Worm (Caenorhabditis elegans): ENCODE measurements around the gene spp-9.
A peak's percentile ranks its signal among the peaks of the same experiment; 100 is the strongest.

The spp-9 gene

DNA sequence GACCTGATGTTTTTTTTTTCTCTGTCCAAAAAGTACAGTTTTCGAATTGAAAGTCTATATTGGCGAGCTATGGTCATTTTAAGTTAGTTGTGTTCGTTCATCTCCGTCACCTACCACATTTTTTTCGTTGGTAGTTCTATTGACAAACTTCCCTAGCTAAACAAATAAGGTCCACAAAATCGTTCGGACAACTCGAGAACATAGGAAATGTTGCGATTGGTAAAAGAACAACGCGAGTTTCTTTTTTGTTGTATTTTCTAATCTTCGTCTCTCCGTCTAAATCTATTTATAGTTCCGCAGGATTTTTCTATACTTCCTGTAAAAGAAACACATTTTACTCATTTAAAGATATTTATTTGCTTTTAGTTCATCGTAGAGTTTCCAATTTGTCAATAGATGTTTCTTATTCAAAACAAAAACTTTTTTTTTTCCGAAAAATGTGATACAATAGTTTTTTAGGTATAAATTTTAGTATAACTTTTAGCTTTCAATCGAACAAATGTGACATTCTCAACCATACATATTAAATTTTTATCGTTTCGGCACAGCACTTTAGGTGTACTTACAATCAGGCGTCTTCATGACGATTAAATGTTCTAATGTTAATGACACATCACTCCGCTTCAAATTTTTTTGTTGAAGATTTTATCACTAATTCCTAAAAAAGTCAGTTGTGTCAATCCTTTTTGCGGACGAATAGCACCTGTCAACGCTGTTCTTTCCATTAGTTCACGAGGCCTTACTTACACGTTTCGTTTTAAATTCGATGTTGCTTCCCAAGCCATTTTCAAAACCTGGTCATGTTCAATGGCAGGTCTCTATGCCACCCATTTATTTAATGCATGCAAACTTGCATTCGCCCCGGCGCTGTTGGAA, 20.9 kb upstream of the spp-9 start:
- TF ChIP-seq sup-37 (GFP tag; optimal IDR thresholded peaks at IDR 0.05) (no peak), efl-1 (optimal IDR thresholded peaks at IDR 0.05) (no peak), efl-1 (GFP tag; optimal IDR thresholded peaks at IDR 0.05 in 1 of 2) (peak in 1 of 2 experiments; percentile 59)

DNA sequence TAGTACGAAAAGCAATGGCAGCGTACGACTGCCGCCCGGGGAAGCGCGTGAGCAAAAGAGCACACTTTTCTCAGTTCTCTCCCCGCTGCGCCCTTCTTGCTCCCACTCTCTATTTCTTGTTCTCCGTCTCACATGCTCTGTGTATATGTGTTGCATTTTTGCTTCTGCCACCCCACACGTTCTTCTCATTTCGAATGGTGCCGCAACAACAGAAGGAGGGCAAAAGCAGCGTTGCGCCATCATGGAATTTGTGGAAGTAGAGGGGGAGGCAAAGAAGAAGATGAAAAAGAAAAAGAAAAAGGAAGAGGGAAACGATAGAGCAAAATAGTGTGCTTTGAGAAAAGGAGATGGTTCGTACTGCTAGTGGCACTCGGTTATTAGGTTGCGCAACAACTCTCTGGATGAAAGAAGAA, 20.3 kb upstream of the spp-9 start:
- TF ChIP-seq mep-1 (tag; optimal IDR thresholded peaks at IDR 0.05) (peak; percentile 81), Y116A8C.19 (tag; optimal IDR thresholded peaks at IDR 0.05; ENCODE audit: borderline replicate concordance) (no peak), lin-14 (GFP tag; optimal IDR thresholded peaks at IDR 0.05) (peak; percentile 99), unc-62 (GFP tag; optimal IDR thresholded peaks at IDR 0.05) (no peak), efl-3 (GFP tag; optimal IDR thresholded peaks at IDR 0.05) (no peak), hpl-2 (GFP tag; optimal IDR thresholded peaks at IDR 0.05) (no peak), aha-1 (tag; optimal IDR thresholded peaks at IDR 0.05) (no peak), nhr-12 (tag; optimal IDR thresholded peaks at IDR 0.05) (no peak), unc-86 (tag; optimal IDR thresholded peaks at IDR 0.05) (peak; percentile 80), mdl-1 (tag; optimal IDR thresholded peaks at IDR 0.05) (peak in 1 of 2 experiments; percentile 78), zip-4 (GFP tag; optimal IDR thresholded peaks at IDR 0.05) (no peak), ceh-82 (tag; optimal IDR thresholded peaks at IDR 0.05) (peak in 2 of 3 experiments; percentile 50 to 79), fos-1 (tag; optimal IDR thresholded peaks at IDR 0.05) (no peak), ceh-90 (tag; optimal IDR thresholded peaks at IDR 0.05) (no peak), snu-23 (GFP tag; optimal IDR thresholded peaks at IDR 0.05) (peak; percentile 69), lsy-2 (tag; optimal IDR thresholded peaks at IDR 0.05) (peak; percentile 43 to 65), tbx-2 (tag; optimal IDR thresholded peaks at IDR 0.05) (peak; percentile 77), mab-9 (GFP tag; IDR thresholded peaks at IDR 0.05) (0 out of 2 replicates have a peak, but pooled peaks have one; percentile 41), alr-1 (tag; optimal IDR thresholded peaks at IDR 0.05; ENCODE audit: borderline replicate concordance) (no peak), ceh-8 (GFP tag; optimal IDR thresholded peaks at IDR 0.05) (peak; percentile 28), blmp-1 (tag; optimal IDR thresholded peaks at IDR 0.05) (no peak), fkh-10 (GFP tag; optimal IDR thresholded peaks at IDR 0.05) (peak; percentile 97), pqm-1 (tag; optimal IDR thresholded peaks at IDR 0.05) (no peak), vab-15 (tag; optimal IDR thresholded peaks at IDR 0.05) (peak; percentile 31), ztf-11 (tag; optimal IDR thresholded peaks at IDR 0.05) (peak in 1 of 2 experiments; percentile 38), dpl-1 (GFP tag; optimal IDR thresholded peaks at IDR 0.05) (peak in 1 of 3 experiments; percentile 24), rnt-1 (tag; optimal IDR thresholded peaks at IDR 0.05) (peak; percentile 79), zag-1 (tag; optimal IDR thresholded peaks at IDR 0.05) (peak; percentile 44), mef-2 (tag; optimal IDR thresholded peaks at IDR 0.05) (no peak), F16B12.6 (tag; optimal IDR thresholded peaks at IDR 0.05) (no peak), swsn-7 (tag; optimal IDR thresholded peaks at IDR 0.05) (peak; percentile 73), unc-30 (tag; optimal IDR thresholded peaks at IDR 0.05) (no peak), nhr-237 (tag; optimal IDR thresholded peaks at IDR 0.05) (no peak), efl-1 (optimal IDR thresholded peaks at IDR 0.05) (peak; percentile 27 to 28), efl-1 (GFP tag; optimal IDR thresholded peaks at IDR 0.05 in 1 of 2) (peak in 1 of 2 experiments; percentile 89), ces-1 (GFP tag; optimal IDR thresholded peaks at IDR 0.05) (peak; percentile 63), unc-130 (tag; optimal IDR thresholded peaks at IDR 0.05) (no peak), C34B4.2 (tag; optimal IDR thresholded peaks at IDR 0.05) (no peak), irx-1 (tag; optimal IDR thresholded peaks at IDR 0.05) (peak; percentile 60), fkh-4 (tag; optimal IDR thresholded peaks at IDR 0.05; ENCODE audit: borderline replicate concordance) (no peak), lin-13 (GFP tag; optimal IDR thresholded peaks at IDR 0.05) (peak; percentile 6), nhr-47 (tag; optimal IDR thresholded peaks at IDR 0.05) (peak; percentile 72), lin-39 (tag; optimal IDR thresholded peaks at IDR 0.05) (no peak), elt-3 (tag; optimal IDR thresholded peaks at IDR 0.05) (no peak), pag-3 (tag; optimal IDR thresholded peaks at IDR 0.05; ENCODE audit: borderline replicate concordance, insufficient read depth) (peak; percentile 96), ceh-88 (GFP tag; IDR thresholded peaks at IDR 0.05) (no peak), nhr-90 (tag; optimal IDR thresholded peaks at IDR 0.05; ENCODE audit: poor library complexity) (no peak)
